Fruit fly (Drosophila melanogaster) whole organism, prepupa: ENCODE results near the gene Act87E.
A peak's percentile ranks its signal among the peaks of the same experiment; 100 is the strongest.

Experiments used
- CG11294 ChIP-seq: fragments of 200-800 bp; sonication (Bioruptor generic); IDR thresholded peaks from 2 replicates; pipeline ENCODE4 v1.3.6; 2022; ENCODE audit warnings: missing biosample characterization, missing genetic modification characterization
- CG11902 ChIP-seq: fragments of 200-800 bp; sonication (Bioruptor generic); optimal IDR thresholded peaks from 3 replicates; lab custom pipeline; 2016; ENCODE audit warnings: missing biosample characterization, missing genetic modification characterization
- CG1621 ChIP-seq: fragments of 200-800 bp; sonication (Bioruptor generic); optimal IDR thresholded peaks from 3 replicates; lab custom pipeline; 2018; ENCODE audit warnings: missing biosample characterization, mild to moderate bottlenecking, missing genetic modification characterization
- CG16779 ChIP-seq: fragments of 200-800 bp; sonication (Bioruptor generic); optimal IDR thresholded peaks from 3 replicates; lab custom pipeline; 2017; ENCODE audit warnings: missing biosample characterization, mild to moderate bottlenecking, missing genetic modification characterization
- CG3032 ChIP-seq: fragments of 200-800 bp; optimal IDR thresholded peaks from 2 replicates; lab custom pipeline; 2019; ENCODE audit warnings: missing biosample characterization, mild to moderate bottlenecking, missing genetic modification characterization, moderate library complexity
- CG31627 ChIP-seq: fragments of 200-800 bp; sonication (Bioruptor generic); optimal IDR thresholded peaks from 3 replicates; lab custom pipeline; 2016; ENCODE audit warnings: missing biosample characterization, missing genetic modification characterization
- CG32006 ChIP-seq: fragments of 200-800 bp; sonication (Bioruptor generic); optimal IDR thresholded peaks from 3 replicates; lab custom pipeline; 2017; ENCODE audit warnings: missing biosample characterization, mild to moderate bottlenecking, missing genetic modification characterization
- CG3919 ChIP-seq: fragments of 200-800 bp; sonication (Bioruptor generic); optimal IDR thresholded peaks from 3 replicates; lab custom pipeline; 2016; ENCODE audit warnings: missing biosample characterization, missing genetic modification characterization
- CG4318 ChIP-seq: fragments of 200-800 bp; sonication (Bioruptor generic); optimal IDR thresholded peaks from 3 replicates; lab custom pipeline; 2017; ENCODE audit warnings: missing biosample characterization, mild to moderate bottlenecking, missing genetic modification characterization
- CG6276 ChIP-seq: fragments of 200-800 bp; sonication (Bioruptor generic); optimal IDR thresholded peaks from 2 replicates; lab custom pipeline; 2017; ENCODE audit warnings: missing biosample characterization, mild to moderate bottlenecking, missing genetic modification characterization
- CG6854 ChIP-seq: fragments of 200-800 bp; sonication (Bioruptor generic); optimal IDR thresholded peaks from 2 replicates; lab custom pipeline; 2017; ENCODE audit warnings: missing biosample characterization, mild to moderate bottlenecking, missing genetic modification characterization
- CG8119 ChIP-seq: fragments of 200-800 bp; sonication (Bioruptor generic); IDR thresholded peaks from 3 replicates; pipeline ENCODE4 v1.3.6; 2022; ENCODE audit warnings: missing biosample characterization, missing genetic modification characterization
- Eip78C ChIP-seq: fragments of 200-800 bp; sonication (Bioruptor generic); peaks from one replicate; lab custom pipeline; 2016; ENCODE audit warnings: missing biosample characterization, missing genetic modification characterization
- Ets96B ChIP-seq: fragments of 200-800 bp; optimal IDR thresholded peaks from 2 replicates; lab custom pipeline; 2019; ENCODE audit warnings: missing biosample characterization, mild to moderate bottlenecking, missing genetic modification characterization, moderate library complexity
- Hr38 ChIP-seq: sonication (Bioruptor generic); optimal IDR thresholded peaks from 2 replicates; lab custom pipeline; 2016; ENCODE audit warnings: missing biosample characterization, missing genetic modification characterization
- Hr4 ChIP-seq: fragments of 200-800 bp; sonication (Bioruptor generic); optimal IDR thresholded peaks from 3 replicates; lab custom pipeline; 2016; ENCODE audit warnings: missing biosample characterization, missing genetic modification characterization
- Lpt ChIP-seq: fragments of 200-800 bp; sonication (Bioruptor generic); optimal IDR thresholded peaks from 3 replicates; lab custom pipeline; 2016; ENCODE audit warnings: missing biosample characterization, missing genetic modification characterization
- OdsH ChIP-seq: fragments of 200-800 bp; sonication (Bioruptor generic); optimal IDR thresholded peaks from 3 replicates; lab custom pipeline; 2016; ENCODE audit warnings: missing biosample characterization, missing genetic modification characterization
- Sox102F ChIP-seq: fragments of 200-800 bp; sonication (Bioruptor generic); optimal IDR thresholded peaks from 2 replicates; lab custom pipeline; 2016; ENCODE audit warnings: missing biosample characterization, mild to moderate bottlenecking, missing genetic modification characterization
- Sox14 ChIP-seq: fragments of 200-800 bp; sonication (Bioruptor generic); optimal IDR thresholded peaks from 3 replicates; lab custom pipeline; 2016; ENCODE audit warnings: missing biosample characterization, missing genetic modification characterization
- achi ChIP-seq: fragments of 200-800 bp; sonication (Bioruptor generic); optimal IDR thresholded peaks from 3 replicates; lab custom pipeline; 2016; ENCODE audit warnings: missing biosample characterization, missing genetic modification characterization
- cyc ChIP-seq: fragments of 200-800 bp; sonication (Bioruptor generic); optimal IDR thresholded peaks from 3 replicates; lab custom pipeline; 2016; ENCODE audit warnings: missing biosample characterization, missing genetic modification characterization
- dsx ChIP-seq: fragments of 200-800 bp; optimal IDR thresholded peaks from 3 replicates; lab custom pipeline; 2019; ENCODE audit warnings: missing biosample characterization, mild to moderate bottlenecking, missing genetic modification characterization, moderate library complexity; ENCODE audit not compliant: poor library complexity, severe bottlenecking
- eg ChIP-seq: fragments of 200-800 bp; sonication (Bioruptor generic); IDR thresholded peaks from 3 replicates; pipeline ENCODE4 v1.3.6; 2022; ENCODE audit warnings: missing biosample characterization, missing genetic modification characterization
- esn ChIP-seq: fragments of 200-800 bp; sonication (Bioruptor generic); optimal IDR thresholded peaks from 2 replicates; lab custom pipeline; 2016; ENCODE audit warnings: missing biosample characterization, mild to moderate bottlenecking, missing genetic modification characterization, moderate library complexity
- fd59A ChIP-seq: fragments of 200-800 bp; sonication (Bioruptor generic); optimal IDR thresholded peaks from 2 replicates; lab custom pipeline; 2017; ENCODE audit warnings: missing biosample characterization, mild to moderate bottlenecking, missing genetic modification characterization, missing genetic modification reagents
- fd85E ChIP-seq: fragments of 200-800 bp; sonication (Bioruptor generic); optimal IDR thresholded peaks from 3 replicates; lab custom pipeline; 2016; ENCODE audit warnings: missing biosample characterization, missing genetic modification characterization
- fkh ChIP-seq: fragments of 200-800 bp; sonication (Bioruptor generic); optimal IDR thresholded peaks from 3 replicates; lab custom pipeline; 2017; ENCODE audit warnings: missing biosample characterization, mild to moderate bottlenecking, missing genetic modification characterization, moderate library complexity
- lz ChIP-seq: fragments of 200-800 bp; sonication (Bioruptor generic); optimal IDR thresholded peaks from 3 replicates; lab custom pipeline; 2016; ENCODE audit warnings: missing biosample characterization, missing genetic modification characterization
- spab ChIP-seq: fragments of 200-800 bp; sonication (Bioruptor generic); optimal IDR thresholded peaks from 2 replicates; lab custom pipeline; 2017; ENCODE audit warnings: missing biosample characterization, mild to moderate bottlenecking, missing genetic modification characterization, missing genetic modification reagents
- topi ChIP-seq: fragments of 200-800 bp; sonication (Bioruptor generic); optimal IDR thresholded peaks from 3 replicates; lab custom pipeline; 2016; ENCODE audit warnings: missing biosample characterization, missing genetic modification characterization
- vri ChIP-seq: fragments of 200-800 bp; sonication (Bioruptor generic); optimal IDR thresholded peaks from 3 replicates; lab custom pipeline; 2016; ENCODE audit warnings: missing biosample characterization, mild to moderate bottlenecking, missing genetic modification characterization

Act87E gene

dm6 chr3R:13433623-13434022 is 7.8 kb downstream of the Act87E start (continued):
- peak; percentile 69 for TF ChIP-seq eg
- peak; percentile 83 for TF ChIP-seq CG1621
- peak; percentile 85 for TF ChIP-seq Sox14 (GFP tag; lab: Kevin White, UChicago)
- peak; percentile 76 for TF ChIP-seq Ets96B (tag; lab: Kevin White, UChicago)
- TF ChIP-seq CG8119 = peak; percentile 94
- peak; percentile 40 for TF ChIP-seq cyc (GFP tag; lab: Kevin White, UChicago)
- peak; percentile 85 for TF ChIP-seq CG32006
- peak; percentile 91 for TF ChIP-seq OdsH (GFP tag; lab: Kevin White, UChicago)
- peak; percentile 62 for TF ChIP-seq CG31627 (GFP tag; lab: Kevin White, UChicago)
- peak; percentile 32 for TF ChIP-seq CG11902 (GFP tag; lab: Kevin White, UChicago)
- TF ChIP-seq fd85E (GFP tag; lab: Kevin White, UChicago) = peak; percentile 46
- peak; percentile 61 for TF ChIP-seq topi (GFP tag; lab: Kevin White, UChicago)
- peak; percentile 65 for TF ChIP-seq CG4318
- TF ChIP-seq CG3032 (tag; lab: Kevin White, UChicago) = peak; percentile 78
- peak; percentile 84 for TF ChIP-seq dsx (GFP tag; lab: Kevin White, UChicago)
- no peak for TF ChIP-seq CG6854 (GFP tag; lab: Kevin White, UChicago)
- TF ChIP-seq lz (GFP tag; lab: Kevin White, UChicago) = peak; percentile 65
- peak; percentile 84 for TF ChIP-seq esn (GFP tag; lab: Kevin White, UChicago)
- TF ChIP-seq, all 60 proteins: peak for 56

dm6 chr3R:13434325-13435168 is 8.8 kb downstream of the Act87E start, which contains the start of gene yrt:
Gene yrt (minus strand): TSS chr3R:13434984.
- TF ChIP-seq vri (GFP tag; lab: Kevin White, UChicago) (no peak), CG11294 (no peak), CG8119 (peak; percentile 47; the same call in 2 of the 3 replicates), CG16779 (tag; lab: Kevin White, UChicago) (peak; percentile 20), eg (0 out of 3 replicates have a peak, but pooled peaks have one; percentile 18), fd59A (no peak), Sox102F (GFP tag; lab: Kevin White, UChicago) (no peak), CG6276 (GFP tag; lab: Kevin White, UChicago) (peak; percentile 46), achi (no peak), Lpt (GFP tag; lab: Kevin White, UChicago) (peak; percentile 43), Eip78C (peak; percentile 72), spab (GFP tag; lab: Kevin White, UChicago) (no peak), CG6854 (GFP tag; lab: Kevin White, UChicago) (no peak), Hr38 (GFP tag; lab: Kevin White, UChicago) (no peak), fkh (peak; percentile 68), topi (GFP tag; lab: Kevin White, UChicago) (no peak), CG3919 (GFP tag; lab: Kevin White, UChicago) (peak; percentile 21)

- TF ChIP-seq Sox14 (GFP tag; lab: Kevin White, UChicago) = no peak
- TF ChIP-seq dsx (GFP tag; lab: Kevin White, UChicago) = no peak
- TF ChIP-seq, all 60 proteins: peak for 0
Observed at dm6 chr3R:13435836-13436235, 10.1 kb downstream of the Act87E start.

dm6 chr3R:13441703-13442102 is 15.9 kb downstream of the Act87E start:
- TF ChIP-seq CG31627 (GFP tag; lab: Kevin White, UChicago) = no peak
- peak; percentile 74 for TF ChIP-seq fkh
- TF ChIP-seq topi (GFP tag; lab: Kevin White, UChicago) = no peak
- TF ChIP-seq Hr4 = no peak
- TF ChIP-seq, all 60 proteins: peak for 1
